Fruit fly (Drosophila melanogaster) whole organism, adult: Measurements from ENCODE around the gene CG16974.
A peak's percentile ranks its signal among the peaks of the same experiment; 100 is the strongest.

ENCODE experiments used
- CG11617 ChIP-seq: fragments of 200-800 bp; sonication (Bioruptor generic); optimal IDR thresholded peaks from 2 replicates; lab custom pipeline; 2017; ENCODE audit warnings: mild to moderate bottlenecking, missing biosample characterization, missing genetic modification reagents, missing genetic modification characterization
- CG12768 ChIP-seq: fragments of 200-800 bp; sonication (Bioruptor generic); optimal IDR thresholded peaks from 2 replicates; lab custom pipeline; 2017; ENCODE audit warnings: missing biosample characterization, missing genetic modification characterization, mild to moderate bottlenecking, moderate library complexity, missing genetic modification reagents
- CG14711 ChIP-seq: fragments of 200-800 bp; sonication (Bioruptor generic); optimal IDR thresholded peaks from 2 replicates; lab custom pipeline; 2018; ENCODE audit warnings: missing biosample characterization, mild to moderate bottlenecking, missing genetic modification characterization, moderate library complexity
- CG1620 ChIP-seq: fragments of 200-800 bp; sonication (Bioruptor generic); optimal IDR thresholded peaks from 2 replicates; lab custom pipeline; 2016; ENCODE audit warnings: missing biosample characterization, missing genetic modification characterization
- CG33017 ChIP-seq: fragments of 200-800 bp; sonication (Bioruptor generic); optimal IDR thresholded peaks from 2 replicates; lab custom pipeline; 2018; ENCODE audit warnings: missing biosample characterization, mild to moderate bottlenecking, missing genetic modification characterization, moderate library complexity
- CG5204 ChIP-seq: fragments of 200-800 bp; sonication (Bioruptor generic); optimal IDR thresholded peaks from 2 replicates; lab custom pipeline; 2016; ENCODE audit warnings: missing biosample characterization, missing genetic modification characterization
- CG7045 ChIP-seq: fragments of 200-800 bp; sonication (Bioruptor generic); optimal IDR thresholded peaks from 2 replicates; lab custom pipeline; 2017; ENCODE audit warnings: missing biosample characterization, mild to moderate bottlenecking, missing genetic modification characterization
- CG7101 ChIP-seq: fragments of 200-800 bp; sonication (Bioruptor generic); optimal IDR thresholded peaks from 2 replicates; lab custom pipeline; 2018; ENCODE audit warnings: missing biosample characterization, mild to moderate bottlenecking, missing genetic modification characterization, moderate library complexity
- Clk ChIP-seq: fragments of 200-800 bp; sonication (Bioruptor generic); optimal IDR thresholded peaks from 2 replicates; lab custom pipeline; 2017; ENCODE audit warnings: missing biosample characterization, missing genetic modification characterization
- Crg-1 ChIP-seq: fragments of 200-800 bp; sonication (Bioruptor generic); optimal IDR thresholded peaks from 2 replicates; lab custom pipeline; 2016; ENCODE audit warnings: missing biosample characterization, missing genetic modification characterization
- Hr96 ChIP-seq: fragments of 200-800 bp; sonication (Bioruptor generic); optimal IDR thresholded peaks from 2 replicates; lab custom pipeline; 2016; ENCODE audit warnings: missing biosample characterization, missing genetic modification characterization
- Mnt ChIP-seq: fragments of 200-800 bp; sonication (Bioruptor generic); optimal IDR thresholded peaks from 2 replicates; lab custom pipeline; 2016; ENCODE audit warnings: missing biosample characterization, mild to moderate bottlenecking, missing genetic modification characterization
- bab1 ChIP-seq: fragments of 200-800 bp; sonication (Bioruptor generic); optimal IDR thresholded peaks from 3 replicates; lab custom pipeline; 2019; ENCODE audit warnings: missing biosample characterization, mild to moderate bottlenecking, missing genetic modification characterization, moderate library complexity
- cic ChIP-seq: fragments of 200-800 bp; sonication (Bioruptor generic); optimal IDR thresholded peaks from 2 replicates; lab custom pipeline; 2017; ENCODE audit warnings: missing biosample characterization, mild to moderate bottlenecking, missing genetic modification characterization, moderate library complexity
- cnc ChIP-seq, 2 experiments: fragments of >200 bp; optimal IDR thresholded peaks; 2 replicates each; lab custom pipeline; 2017
- kay ChIP-seq: fragments of 200-800 bp; sonication (Bioruptor generic); peaks from one replicate; lab custom pipeline; 2016; ENCODE audit warnings: missing biosample characterization, missing genetic modification characterization, borderline replicate concordance
- ovo ChIP-seq: fragments of 200-800 bp; sonication (Bioruptor generic); optimal IDR thresholded peaks from 2 replicates; lab custom pipeline; 2016; ENCODE audit warnings: missing biosample characterization, missing genetic modification characterization
- pad ChIP-seq: fragments of 200-800 bp; sonication (Bioruptor generic); optimal IDR thresholded peaks from 3 replicates; lab custom pipeline; 2017; ENCODE audit warnings: missing biosample characterization, missing genetic modification characterization, mild to moderate bottlenecking, moderate library complexity, missing genetic modification reagents
- tj ChIP-seq: fragments of 200-800 bp; sonication (Bioruptor generic); optimal IDR thresholded peaks from 3 replicates; lab custom pipeline; 2017; ENCODE audit warnings: missing biosample characterization, mild to moderate bottlenecking, missing genetic modification characterization, moderate library complexity
- toe ChIP-seq: fragments of 200-800 bp; sonication (Bioruptor generic); optimal IDR thresholded peaks from 2 replicates; lab custom pipeline; 2016; ENCODE audit warnings: missing biosample characterization, missing genetic modification characterization

CG16974 gene

dm6 chr2L:13227242-13227641 is 35.5 kb upstream of the CG16974 start, which contains the start of gene CG16813:
Gene CG16813 (plus strand): TSS chr2L:13227529.
- TF ChIP-seq CG1620 (GFP tag; lab: Kevin White, UChicago): no peak
- TF ChIP-seq Crg-1 (GFP tag; lab: Kevin White, UChicago): no peak
- TF ChIP-seq CG11617 (GFP tag; lab: Kevin White, UChicago): no peak
- TF ChIP-seq tj: no peak
- TF ChIP-seq CG5204 (GFP tag; lab: Kevin White, UChicago): no peak
- TF ChIP-seq CG12768 (GFP tag; lab: Kevin White, UChicago): no peak
- TF ChIP-seq bab1 (GFP tag; lab: Kevin White, UChicago): no peak
- no peak for TF ChIP-seq Clk
- TF ChIP-seq kay: no peak
- no peak for TF ChIP-seq CG7101
- TF ChIP-seq Hr96 (GFP tag; lab: Kevin White, UChicago): no peak
- TF ChIP-seq cic (GFP tag; lab: Kevin White, UChicago): no peak
- no peak for TF ChIP-seq CG7045 (GFP tag; lab: Kevin White, UChicago)
- TF ChIP-seq Mnt: no peak

dm6 chr2L:13225225-13225840 is 33.6 kb upstream of the CG16974 start, which contains the start of gene CG15480:
Gene CG15480 (minus strand): TSS chr2L:13225275.
- TF ChIP-seq toe (GFP tag; lab: Kevin White, UChicago): no peak
- TF ChIP-seq cic (GFP tag; lab: Kevin White, UChicago): no peak
- no peak for TF ChIP-seq bab1 (GFP tag; lab: Kevin White, UChicago)
- TF ChIP-seq CG5204 (GFP tag; lab: Kevin White, UChicago): no peak
- no peak for TF ChIP-seq Mnt
- no peak for TF ChIP-seq cnc (optimal IDR thresholded peaks at IDR 0.05; lab: Kevin White, UChicago)
- no peak for TF ChIP-seq CG7101
- no peak for TF ChIP-seq ovo (GFP tag; lab: Kevin White, UChicago)
- no peak for TF ChIP-seq Crg-1 (GFP tag; lab: Kevin White, UChicago)
- TF ChIP-seq CG1620 (GFP tag; lab: Kevin White, UChicago): no peak
- TF ChIP-seq Hr96 (GFP tag; lab: Kevin White, UChicago): no peak

DNA sequence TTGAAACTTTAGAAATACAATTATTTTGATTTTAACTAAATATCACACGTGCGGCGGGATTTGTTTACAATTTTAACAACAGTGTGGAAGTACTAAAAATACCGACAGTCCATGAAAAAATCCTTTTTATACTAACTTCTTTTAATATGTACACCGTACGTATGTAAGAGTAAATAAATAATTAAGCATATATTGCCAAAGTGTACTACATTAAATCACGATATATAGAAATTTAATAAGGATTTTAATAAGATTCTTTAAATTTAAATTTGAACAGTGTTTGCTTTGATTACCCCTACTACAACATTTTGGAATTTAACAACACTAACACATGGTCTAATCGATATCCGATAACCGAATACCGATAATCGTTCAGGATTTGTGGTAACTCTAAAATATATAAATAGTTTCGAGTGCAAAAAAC is 30.5 kb upstream of the CG16974 start, which contains the start of the genes Ski6 and CG16812:
TSS of gene Ski6 (minus strand) at position 205 of the 424 bp plus-strand sequence.
TSS of gene CG16812 (plus strand) at position 363 of the 424 bp plus-strand sequence.
- TF ChIP-seq Crg-1 (GFP tag; lab: Kevin White, UChicago): peak; percentile 59
- peak; percentile 63 for TF ChIP-seq pad (GFP tag; lab: Kevin White, UChicago)
- TF ChIP-seq Mnt: peak; percentile 90
- TF ChIP-seq CG7101: peak; percentile 85
- peak; percentile 19 for TF ChIP-seq Clk
- peak; percentile 77 for TF ChIP-seq CG1620 (GFP tag; lab: Kevin White, UChicago)
- peak; percentile 95 for TF ChIP-seq CG14711 (tag; lab: Kevin White, UChicago)
- TF ChIP-seq CG11617 (GFP tag; lab: Kevin White, UChicago): peak; percentile 52
- TF ChIP-seq tj: peak; percentile 29
- TF ChIP-seq cnc (optimal IDR thresholded peaks at IDR 0.05; lab: Kevin White, UChicago): no peak
- no peak for TF ChIP-seq CG5204 (GFP tag; lab: Kevin White, UChicago)
- peak; percentile 40 for TF ChIP-seq CG12768 (GFP tag; lab: Kevin White, UChicago)
- TF ChIP-seq kay: peak; percentile 93
- TF ChIP-seq CG33017 (tag; lab: Kevin White, UChicago): peak; percentile 81
- no peak for TF ChIP-seq cic (GFP tag; lab: Kevin White, UChicago)
- peak; percentile 74 for TF ChIP-seq bab1 (GFP tag; lab: Kevin White, UChicago)
- TF ChIP-seq CG7045 (GFP tag; lab: Kevin White, UChicago): peak; percentile 59
- TF ChIP-seq Hr96 (GFP tag; lab: Kevin White, UChicago): peak; percentile 44
- peak; percentile 30 for TF ChIP-seq ovo (GFP tag; lab: Kevin White, UChicago)
- TF ChIP-seq toe (GFP tag; lab: Kevin White, UChicago): no peak

DNA sequence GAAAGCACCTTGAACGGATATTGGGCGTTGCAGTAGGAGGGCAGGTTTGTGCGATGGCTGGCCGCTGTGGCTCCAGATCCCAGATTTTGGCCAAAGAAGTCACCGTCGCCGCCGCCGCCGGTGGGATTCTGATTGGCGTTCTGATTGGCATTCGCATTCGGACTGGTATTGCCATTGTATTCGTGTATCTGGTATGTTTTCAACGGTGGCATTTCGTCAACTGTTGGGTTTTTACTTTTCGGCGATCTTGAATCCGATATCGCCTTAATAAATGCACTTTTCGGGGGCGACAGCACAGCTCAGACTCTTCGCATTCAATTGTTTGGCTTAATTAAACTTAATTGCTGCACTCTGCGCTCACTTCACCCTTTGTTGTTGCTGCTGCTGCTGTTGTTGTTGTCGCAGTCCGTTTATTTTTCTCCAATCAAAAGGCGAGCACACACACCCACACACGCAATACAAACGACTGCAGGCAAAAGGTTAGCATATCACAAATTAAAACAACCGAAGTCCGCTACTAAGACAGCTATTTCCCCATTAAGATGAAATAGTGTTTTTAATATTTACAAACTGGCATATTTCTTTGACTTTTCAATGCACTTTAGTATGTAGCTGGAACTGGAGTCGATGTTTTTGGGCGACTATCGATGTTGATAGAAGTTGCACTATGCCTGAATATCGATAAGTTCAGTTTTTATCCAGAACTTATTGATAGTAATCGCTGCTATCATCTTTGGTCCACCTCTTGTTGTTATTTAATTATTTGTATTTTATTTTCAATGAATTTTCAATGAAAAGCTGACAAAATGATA is 27.7 kb upstream of the CG16974 start, which contains the start of the genes CG9426 and mRF1:
TSS of gene CG9426 (minus strand) at position 643 of the 812 bp plus-strand sequence.
TSS of gene mRF1 (plus strand) at position 699 of the 812 bp plus-strand sequence.
- TF ChIP-seq CG7045 (GFP tag; lab: Kevin White, UChicago) (no peak), Clk (no peak), ovo (GFP tag; lab: Kevin White, UChicago) (no peak), pad (GFP tag; lab: Kevin White, UChicago) (peak; percentile 24), bab1 (GFP tag; lab: Kevin White, UChicago) (peak; percentile 48), CG11617 (GFP tag; lab: Kevin White, UChicago) (peak; percentile 1), CG33017 (tag; lab: Kevin White, UChicago) (peak; percentile 28), Mnt (peak; percentile 54), CG12768 (GFP tag; lab: Kevin White, UChicago) (peak; percentile 18), CG14711 (tag; lab: Kevin White, UChicago) (peak; percentile 56), CG7101 (peak; percentile 30), CG1620 (GFP tag; lab: Kevin White, UChicago) (peak; percentile 13), cnc (optimal IDR thresholded peaks at IDR 0.05; lab: Kevin White, UChicago) (no peak)

- TF ChIP-seq CG12768 (GFP tag; lab: Kevin White, UChicago): peak; percentile 55
- TF ChIP-seq cic (GFP tag; lab: Kevin White, UChicago): peak; percentile 44
- TF ChIP-seq tj: peak; percentile 71
- peak; percentile 61 for TF ChIP-seq CG1620 (GFP tag; lab: Kevin White, UChicago)
- TF ChIP-seq Mnt: peak; percentile 40
- TF ChIP-seq kay: peak; percentile 98
- peak; percentile 49 for TF ChIP-seq CG7101
- peak; percentile 44 for TF ChIP-seq pad (GFP tag; lab: Kevin White, UChicago)
- TF ChIP-seq bab1 (GFP tag; lab: Kevin White, UChicago): peak; percentile 41
- peak; percentile 30 for TF ChIP-seq Crg-1 (GFP tag; lab: Kevin White, UChicago)
Observed at dm6 chr2L:13215640-13216129, 23.9 kb upstream of the CG16974 start.
